Fruit fly (Drosophila melanogaster): Measurements from ENCODE around the gene Arfrp1.
A peak's percentile ranks its signal among the peaks of the same experiment; 100 is the strongest.

Arfrp1 gene

dm6 chrX:9106212-9106774 is 576 bp upstream of the Arfrp1 start, which contains the start of gene Bx42 (continued):
- TF ChIP-seq CG17361 (GFP tag; IDR thresholded peaks at IDR 0.05) (no peak), CG1647 (GFP tag; optimal IDR thresholded peaks at IDR 0.05) (no peak), cg (GFP tag; optimal IDR thresholded peaks at IDR 0.05) (peak; percentile 63), Dref (GFP tag; IDR thresholded peaks at IDR 0.05) (peak; percentile 38; the same call in 1 of the 2 replicates), CG11456 (GFP tag; IDR thresholded peaks at IDR 0.05) (no peak), Pdp1 (GFP tag; optimal IDR thresholded peaks at IDR 0.05) (peak in 1 of 2 experiments; percentile 27), Dbx (GFP tag; IDR thresholded peaks at IDR 0.05) (no peak), HmgZ (tag; optimal IDR thresholded peaks at IDR 0.05) (no peak), NK7.1 (GFP tag; optimal IDR thresholded peaks at IDR 0.05) (no peak), CG3995 (GFP tag; optimal IDR thresholded peaks at IDR 0.05) (no peak), CG30403 (GFP tag; optimal IDR thresholded peaks at IDR 0.05) (peak; percentile 48), CG9437 (GFP tag; optimal IDR thresholded peaks at IDR 0.05) (peak; percentile 96), CG2889 (GFP tag; IDR thresholded peaks at IDR 0.05) (no peak), CG6272 (GFP tag; IDR thresholded peaks at IDR 0.05) (0 out of 2 replicates have a peak, but pooled peaks have one; percentile 4), gfzf (GFP tag; optimal IDR thresholded peaks at IDR 0.05) (peak; percentile 77), MESR4 (GFP tag; optimal IDR thresholded peaks at IDR 0.05) (peak; percentile 96), YL-1 (GFP tag; optimal IDR thresholded peaks at IDR 0.05) (peak; percentile 26), CG43689 (GFP tag; IDR thresholded peaks at IDR 0.05) (no peak), Rfx (GFP tag; IDR thresholded peaks at IDR 0.05) (peak; percentile 34), CG4282 (GFP tag; optimal IDR thresholded peaks at IDR 0.05) (peak; percentile 2), pros (GFP tag; optimal IDR thresholded peaks at IDR 0.05) (peak; percentile 3), Hmx (GFP tag; optimal IDR thresholded peaks at IDR 0.05) (no peak), CG6765 (GFP tag; optimal IDR thresholded peaks at IDR 0.05) (no peak), CG8924 (tag; optimal IDR thresholded peaks at IDR 0.05) (no peak), Vsx1 (GFP tag; optimal IDR thresholded peaks at IDR 0.05) (no peak), row (GFP tag; IDR thresholded peaks at IDR 0.05) (peak; percentile 71; the same call in 2 of the 3 replicates), bbx (GFP tag; IDR thresholded peaks at IDR 0.05; ENCODE audit: partially characterized antibody) (peak; percentile 15; the same call in 1 of the 2 replicates), Dp (GFP tag; optimal IDR thresholded peaks at IDR 0.05) (peak; percentile 8), Lhr (GFP tag; optimal IDR thresholded peaks at IDR 0.05) (peak; percentile 31), chm (GFP tag; IDR thresholded peaks at IDR 0.05) (no peak), CG5180 (GFP tag; optimal IDR thresholded peaks at IDR 0.05) (no peak), H2.0 (GFP tag; IDR thresholded peaks at IDR 0.05) (no peak), CG10267 (tag; optimal IDR thresholded peaks at IDR 0.05) (peak; percentile 4), dm (GFP tag; optimal IDR thresholded peaks at IDR 0.05) (peak; percentile 7), ATbp (GFP tag; optimal IDR thresholded peaks at IDR 0.05) (no peak), sisA (GFP tag; IDR thresholded peaks at IDR 0.05) (peak; percentile 3; the same call in 1 of the 2 replicates), Myb (GFP tag; optimal IDR thresholded peaks at IDR 0.05) (peak; percentile 5), al (GFP tag; IDR thresholded peaks at IDR 0.05) (no peak), pzg (GFP tag; optimal IDR thresholded peaks at IDR 0.05) (peak; percentile 57), Sin3A (optimal IDR thresholded peaks at IDR 0.05) (peak; percentile 1), B-H1 (GFP tag; IDR thresholded peaks at IDR 0.05) (no peak), CG8388 (GFP tag; optimal IDR thresholded peaks at IDR 0.05) (no peak), CG11696 (GFP tag; IDR thresholded peaks at IDR 0.05) (no peak), CG11560 (tag; IDR thresholded peaks at IDR 0.05) (no peak), Side (GFP tag; optimal IDR thresholded peaks at IDR 0.05) (no peak), CG6854 (GFP tag; optimal IDR thresholded peaks at IDR 0.05) (no peak), NFAT (GFP tag; IDR thresholded peaks at IDR 0.05) (peak; percentile 31; the same call in 1 of the 2 replicates), abd-A (tag; optimal IDR thresholded peaks at IDR 0.05) (no peak), HLH4C (GFP tag; IDR thresholded peaks at IDR 0.05; ENCODE audit: partially characterized antibody) (0 out of 3 replicates have a peak, but pooled peaks have one; percentile 26), tio (GFP tag; optimal IDR thresholded peaks at IDR 0.05) (peak; percentile 32), Med (GFP tag) (peak; percentile 68)

All from whole organism, embryonic.